Worm (Caenorhabditis elegans) whole organism, L1 larva: ENCODE results near the gene K11D12.13.

Experiments used
- C04F5.9 ChIP-seq: sonication (generic microtip); optimal IDR thresholded peaks from 2 replicates; lab custom pipeline; 2016; ENCODE audit warnings: missing genetic modification characterization, missing compliant biosample characterization
- C16A3.4 ChIP-seq: fragments of 150-350 bp; optimal IDR thresholded peaks from 2 replicates; lab custom pipeline; 2014; ENCODE audit warnings: missing biosample characterization, missing genetic modification characterization
- C34B4.2 ChIP-seq: sonication (generic microtip); optimal IDR thresholded peaks from 2 replicates; lab custom pipeline; 2017; ENCODE audit warnings: mild to moderate bottlenecking, missing genetic modification characterization, missing compliant biosample characterization
- F16B12.6 ChIP-seq: fragments of 150-350 bp; optimal IDR thresholded peaks from 2 replicates; lab custom pipeline; 2014; ENCODE audit warnings: missing biosample characterization, missing genetic modification characterization
- Y116A8C.19 ChIP-seq: sonication (generic microtip); optimal IDR thresholded peaks from 2 replicates; lab custom pipeline; 2016; ENCODE audit warnings: missing compliant biosample characterization, missing genetic modification characterization, borderline replicate concordance
- aly-2 ChIP-seq: fragments of 150-350 bp; optimal IDR thresholded peaks from 2 replicates; lab custom pipeline; 2014; ENCODE audit warnings: missing biosample characterization, missing genetic modification characterization
- blmp-1 ChIP-seq: fragments of 150-350 bp; optimal IDR thresholded peaks from 2 replicates; lab custom pipeline; 2014; ENCODE audit warnings: missing biosample characterization, missing genetic modification characterization
- dpl-1 ChIP-seq, 3 experiments: fragments of 150-350 bp in 2 of 3; sonication (generic microtip) in 1 of 3; optimal IDR thresholded peaks; 2 replicates each; lab custom pipeline; 2014 to 2017; ENCODE audit warnings: missing biosample characterization in 3 of 3, missing genetic modification characterization in 3 of 3, missing genetic modification reagents in 3 of 3
- efl-3 ChIP-seq: fragments of 200-800 bp; sonication (Bioruptor generic); optimal IDR thresholded peaks from 2 replicates; lab custom pipeline; 2018; ENCODE audit warnings: mild to moderate bottlenecking, missing genetic modification characterization, missing compliant biosample characterization
- egl-27 ChIP-seq, 2 experiments: fragments of 150-350 bp in 1 of 2; sonication (generic microtip); optimal IDR thresholded peaks; 3 replicates each; lab custom pipeline; 2017 to 2018; ENCODE audit warnings: missing biosample characterization in 2 of 2, missing genetic modification characterization in 2 of 2, missing genetic modification reagents in 2 of 2
- elt-2 ChIP-seq: sonication (generic microtip); optimal IDR thresholded peaks from 2 replicates; lab custom pipeline; 2016; ENCODE audit warnings: missing genetic modification characterization, mild to moderate bottlenecking, inconsistent platforms, missing compliant biosample characterization, missing genetic modification reagents
- elt-3 ChIP-seq, 6 experiments: fragments of 150-350 bp in 1 of 6; sonication (generic microtip); optimal IDR thresholded peaks; 2 replicates each; lab custom pipeline; 2017 to 2018; ENCODE audit warnings: missing biosample characterization in 6 of 6, missing genetic modification characterization in 6 of 6, inconsistent platforms in 1 of 6
- ets-5 ChIP-seq: fragments of 200-800 bp; sonication (Bioruptor generic); IDR thresholded peaks from 2 replicates; pipeline ENCODE4 v1.3.6; 2022; ENCODE audit warnings: missing genetic modification characterization, missing compliant biosample characterization
- fkh-8 ChIP-seq: sonication (generic microtip); optimal IDR thresholded peaks from 2 replicates; lab custom pipeline; 2016; ENCODE audit warnings: mild to moderate bottlenecking, missing genetic modification characterization, missing compliant biosample characterization
- grh-1 ChIP-seq: fragments of 200-800 bp; sonication (Bioruptor generic); IDR thresholded peaks from 2 replicates; pipeline ENCODE4 v1.3.6; 2022; ENCODE audit warnings: missing genetic modification reagents, missing genetic modification characterization, missing compliant biosample characterization
- hlh-17 ChIP-seq: fragments of 200-800 bp; sonication (Bioruptor generic); optimal IDR thresholded peaks from 2 replicates; lab custom pipeline; 2018; ENCODE audit warnings: missing genetic modification characterization, mild to moderate bottlenecking, missing compliant biosample characterization, moderate library complexity, borderline replicate concordance
- irx-1 ChIP-seq: sonication (generic microtip); optimal IDR thresholded peaks from 2 replicates; lab custom pipeline; 2016; ENCODE audit warnings: missing genetic modification characterization, missing compliant biosample characterization
- lin-14 ChIP-seq: fragments of 200-800 bp; sonication (Bioruptor generic); optimal IDR thresholded peaks from 2 replicates; lab custom pipeline; 2018; ENCODE audit warnings: mild to moderate bottlenecking, missing genetic modification characterization, moderate library complexity, missing compliant biosample characterization
- lin-15B ChIP-seq: fragments of 150-350 bp; sonication (generic microtip); optimal IDR thresholded peaks from 3 replicates; lab custom pipeline; 2014; ENCODE audit warnings: missing biosample characterization, missing genetic modification characterization
- lin-35 ChIP-seq, 2 experiments: fragments of 150-350 bp; optimal IDR thresholded peaks; 2 replicates each; lab custom pipeline; 2014; ENCODE audit warnings: missing biosample characterization in 2 of 2, missing genetic modification characterization in 2 of 2, missing genetic modification reagents in 2 of 2
- mdl-1 ChIP-seq, 2 experiments: fragments of 150-350 bp; optimal IDR thresholded peaks; 2 replicates each; lab custom pipeline; 2014 to 2017; ENCODE audit warnings: missing biosample characterization in 2 of 2, missing genetic modification characterization in 2 of 2, inconsistent platforms in 1 of 2
- mef-2 ChIP-seq: fragments of 150-350 bp; optimal IDR thresholded peaks from 2 replicates; lab custom pipeline; 2014; ENCODE audit warnings: missing biosample characterization, missing genetic modification characterization
- mep-1 ChIP-seq: fragments of 150-350 bp; optimal IDR thresholded peaks from 2 replicates; lab custom pipeline; 2014; ENCODE audit warnings: missing biosample characterization, missing genetic modification characterization
- nhr-237 ChIP-seq: fragments of 150-350 bp; optimal IDR thresholded peaks from 2 replicates; lab custom pipeline; 2014; ENCODE audit warnings: missing biosample characterization, missing genetic modification characterization
- nhr-28 ChIP-seq: fragments of 150-350 bp; optimal IDR thresholded peaks from 2 replicates; lab custom pipeline; 2014; ENCODE audit warnings: missing biosample characterization, missing genetic modification characterization
- nhr-47 ChIP-seq: sonication (generic microtip); optimal IDR thresholded peaks from 2 replicates; lab custom pipeline; 2016; ENCODE audit warnings: mild to moderate bottlenecking, missing genetic modification characterization, moderate library complexity, missing compliant biosample characterization
- nhr-71 ChIP-seq: sonication (generic microtip); optimal IDR thresholded peaks from 2 replicates; lab custom pipeline; 2016; ENCODE audit warnings: mild to moderate bottlenecking, missing genetic modification characterization, moderate library complexity, missing compliant biosample characterization
- nhr-77 ChIP-seq: fragments of 150-350 bp; optimal IDR thresholded peaks from 2 replicates; lab custom pipeline; 2014; ENCODE audit warnings: missing biosample characterization, missing genetic modification characterization
- nhr-85 ChIP-seq: sonication (generic microtip); peaks from one replicate; lab custom pipeline; 2016; ENCODE audit warnings: missing genetic modification characterization, inconsistent platforms, missing compliant biosample characterization
- pqm-1 ChIP-seq: sonication (generic microtip); optimal IDR thresholded peaks from 3 replicates; lab custom pipeline; 2017; ENCODE audit warnings: missing biosample characterization, missing genetic modification characterization
- skn-1 ChIP-seq: fragments of 150-350 bp; optimal IDR thresholded peaks from 2 replicates; lab custom pipeline; 2014; ENCODE audit warnings: missing biosample characterization, missing genetic modification characterization
- snpc-4 ChIP-seq: fragments of 150-350 bp; optimal IDR thresholded peaks from 2 replicates; lab custom pipeline; 2014; ENCODE audit warnings: missing biosample characterization, missing genetic modification characterization
- snu-23 ChIP-seq: sonication (generic microtip); optimal IDR thresholded peaks from 2 replicates; lab custom pipeline; 2016; ENCODE audit warnings: missing genetic modification characterization, missing compliant biosample characterization
- sptf-1 ChIP-seq: fragments of 150-350 bp; optimal IDR thresholded peaks from 2 replicates; lab custom pipeline; 2014; ENCODE audit warnings: missing biosample characterization, missing genetic modification characterization
- unc-30 ChIP-seq: sonication (generic microtip); optimal IDR thresholded peaks from 2 replicates; lab custom pipeline; 2017; ENCODE audit warnings: missing biosample characterization, missing genetic modification characterization
- unc-62 ChIP-seq: fragments of 150-350 bp; optimal IDR thresholded peaks from 2 replicates; lab custom pipeline; 2014; ENCODE audit warnings: missing biosample characterization, missing genetic modification reagents, missing genetic modification characterization
- unc-86 ChIP-seq: sonication (generic microtip); optimal IDR thresholded peaks from 2 replicates; lab custom pipeline; 2016; ENCODE audit warnings: missing genetic modification characterization, missing compliant biosample characterization
- zag-1 ChIP-seq: fragments of 150-350 bp; optimal IDR thresholded peaks from 2 replicates; lab custom pipeline; 2014; ENCODE audit warnings: missing biosample characterization, missing genetic modification characterization
- zip-4 ChIP-seq: fragments of 200-800 bp; sonication (Bioruptor generic); optimal IDR thresholded peaks from 2 replicates; lab custom pipeline; 2018; ENCODE audit warnings: mild to moderate bottlenecking, missing genetic modification characterization, moderate library complexity, missing compliant biosample characterization

The K11D12.13 gene

DNA sequence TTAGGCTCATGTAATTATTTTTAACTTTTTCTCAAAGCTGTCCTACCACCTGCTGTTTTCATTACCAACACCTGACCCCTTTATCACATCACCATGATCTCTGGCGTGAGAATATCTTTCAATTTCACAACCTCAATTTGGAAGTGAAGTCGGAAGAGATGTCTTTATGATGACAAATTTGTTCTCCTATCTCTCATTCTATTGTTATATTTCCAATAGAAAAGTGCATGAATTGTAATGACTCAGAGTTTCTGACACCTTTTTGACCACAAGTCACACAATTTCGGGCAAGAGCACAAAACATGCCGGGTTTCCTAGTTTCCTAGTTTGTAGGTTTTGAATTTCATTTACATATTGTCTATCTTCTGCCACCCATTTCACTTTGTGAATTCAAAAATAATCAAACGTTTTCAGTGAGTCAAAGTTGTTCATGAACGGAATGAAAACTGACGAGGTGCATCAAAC is 14.4 kb upstream of the K11D12.13 start, which contains the start of gene srr-4:
srr-4 (plus strand) TSS at position 415 of the 465 bp plus-strand sequence.
- no peak for TF ChIP-seq C16A3.4 (tag; lab: Kevin White, UChicago)
- no peak for TF ChIP-seq grh-1
- no peak for TF ChIP-seq ets-5
- TF ChIP-seq nhr-47, result no peak
- TF ChIP-seq snpc-4, result no peak
- TF ChIP-seq irx-1, result no peak
- TF ChIP-seq C34B4.2, result no peak
- peak; percentile 79 for TF ChIP-seq skn-1
- TF ChIP-seq nhr-71, result peak; percentile 20
- TF ChIP-seq pqm-1 (tag; lab: Kevin White, UChicago), result no peak
- TF ChIP-seq fkh-8 (tag; lab: Kevin White, UChicago), result peak; percentile 13
- no peak for TF ChIP-seq snu-23 (GFP tag; lab: Kevin White, UChicago)
- no peak for TF ChIP-seq elt-2 (tag; lab: Kevin White, UChicago)
- no peak for TF ChIP-seq hlh-17 (GFP tag; lab: Kevin White, UChicago)
- TF ChIP-seq egl-27 (tag; optimal IDR thresholded peaks at IDR 0.05; lab: Kevin White, UChicago), result no peak
- TF ChIP-seq efl-3 (GFP tag; lab: Kevin White, UChicago), result no peak

DNA sequence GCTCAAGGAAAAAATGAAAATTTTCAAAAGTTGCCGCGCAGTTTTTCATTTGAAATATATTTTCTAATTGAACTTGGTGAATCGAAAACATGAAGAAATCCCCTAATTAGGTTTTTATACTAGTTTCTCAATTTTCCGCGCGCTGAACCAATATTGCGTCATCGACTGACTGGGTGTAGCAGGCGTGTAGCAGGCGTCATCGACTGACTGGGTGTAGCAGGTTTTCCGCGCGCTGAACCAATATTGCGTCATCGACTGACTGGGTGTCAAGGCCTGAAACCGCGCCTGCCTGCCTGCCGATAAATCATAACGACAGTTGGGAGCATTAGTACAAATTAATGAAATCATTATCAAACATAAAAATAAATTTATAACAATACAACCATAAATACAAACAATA is 9.8 kb upstream of the K11D12.13 start:
- TF ChIP-seq C04F5.9 (no peak), nhr-47 (no peak), lin-14 (GFP tag; lab: Kevin White, UChicago) (no peak), F16B12.6 (tag; lab: Kevin White, UChicago) (no peak), nhr-237 (tag; lab: Kevin White, UChicago) (no peak), mep-1 (tag; lab: Kevin White, UChicago) (no peak), unc-86 (tag; lab: Kevin White, UChicago) (no peak)

- TF ChIP-seq blmp-1 (tag; lab: Kevin White, UChicago) (peak; percentile 47), irx-1 (no peak), zag-1 (tag; lab: Kevin White, UChicago) (no peak), nhr-28 (tag; lab: Kevin White, UChicago) (no peak), nhr-47 (no peak), zip-4 (GFP tag; lab: Kevin White, UChicago) (no peak), mep-1 (tag; lab: Kevin White, UChicago) (no peak), mef-2 (tag; lab: Kevin White, UChicago) (no peak), sptf-1 (tag; lab: Kevin White, UChicago) (no peak), elt-2 (tag; lab: Kevin White, UChicago) (peak; percentile 72), aly-2 (no peak), nhr-77 (tag; lab: Kevin White, UChicago) (no peak), elt-3 (tag; optimal IDR thresholded peaks at IDR 0.05; lab: Kevin White, UChicago) (no peak), unc-30 (tag; lab: Kevin White, UChicago) (no peak), unc-62 (GFP tag; lab: Kevin White, UChicago) (no peak), lin-14 (GFP tag; lab: Kevin White, UChicago) (peak; percentile 11), lin-15B (tag; lab: Kevin White, UChicago) (no peak), dpl-1 (GFP tag; optimal IDR thresholded peaks at IDR 0.05; lab: Kevin White, UChicago) (no peak), Y116A8C.19 (tag; lab: Kevin White, UChicago) (no peak)
These were observed 6.8 kb upstream of the K11D12.13 start for ce11 chrV:5026438-5026837.

DNA sequence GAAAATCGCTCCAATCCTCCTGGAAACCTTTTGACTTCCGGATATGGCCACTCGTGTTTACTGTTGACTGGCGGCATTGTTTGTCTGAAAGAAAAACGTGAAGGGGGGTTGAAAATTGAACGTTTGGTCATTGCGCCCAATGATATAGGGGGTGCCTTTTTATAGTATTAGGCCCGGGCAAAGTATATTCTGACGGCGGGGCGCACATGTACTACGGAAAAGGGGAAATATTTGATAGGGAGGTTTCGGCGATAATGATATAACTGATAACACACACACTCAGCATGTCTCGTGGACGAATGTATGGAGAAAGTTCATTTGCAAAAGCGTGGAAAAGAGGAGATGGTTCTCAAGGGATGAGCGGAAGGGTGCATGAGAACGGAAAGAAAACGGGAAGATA is 5.6 kb upstream of the K11D12.13 start, which contains the start of gene cpt-4:
cpt-4 (minus strand) TSS at position 84 of the 400 bp plus-strand sequence.
- TF ChIP-seq lin-35 (GFP tag; optimal IDR thresholded peaks at IDR 0.05; lab: Kevin White, UChicago), result peak in 1 of 2 experiments; percentile 10
- peak in 1 of 6 experiments; percentile 36 for TF ChIP-seq elt-3 (tag; optimal IDR thresholded peaks at IDR 0.05; lab: Kevin White, UChicago)
- peak; percentile 33 for TF ChIP-seq lin-14 (GFP tag; lab: Kevin White, UChicago)
- TF ChIP-seq nhr-28 (tag; lab: Kevin White, UChicago), result no peak
- peak; percentile 50 for TF ChIP-seq blmp-1 (tag; lab: Kevin White, UChicago)
- TF ChIP-seq nhr-85 (tag; lab: Kevin White, UChicago), result peak; percentile 30
- TF ChIP-seq sptf-1 (tag; lab: Kevin White, UChicago), result no peak
- TF ChIP-seq elt-2 (tag; lab: Kevin White, UChicago), result peak; percentile 79
- peak; percentile 63 for TF ChIP-seq pqm-1 (tag; lab: Kevin White, UChicago)
- TF ChIP-seq mdl-1 (tag; optimal IDR thresholded peaks at IDR 0.05; lab: Kevin White, UChicago), result peak in 1 of 2 experiments; percentile 33
- no peak for TF ChIP-seq fkh-8 (tag; lab: Kevin White, UChicago)
